Fruit fly (Drosophila melanogaster): ENCODE measurements around the gene ko.

Gene ko

dm6 chr3L:21026025-21026916 lies 104.7 kb downstream of the ko start (continued):
- TF ChIP-seq gce (GFP tag; IDR thresholded peaks at IDR 0.05) (0 out of 3 replicates have a peak, but pooled peaks have one; percentile 44), mam (GFP tag; optimal IDR thresholded peaks at IDR 0.05) (no peak), chinmo (GFP tag; IDR thresholded peaks at IDR 0.05; ENCODE audit: partially characterized antibody) (peak; percentile 97), CG3163 (GFP tag; optimal IDR thresholded peaks at IDR 0.05) (peak; percentile 88), CG15479 (GFP tag; optimal IDR thresholded peaks at IDR 0.05) (peak; percentile 50), E2f2 (GFP tag; IDR thresholded peaks at IDR 0.05) (0 out of 2 replicates have a peak, but pooled peaks have one; percentile 27), CG2120 (GFP tag; optimal IDR thresholded peaks at IDR 0.05) (peak; percentile 17), HHEX (GFP tag; optimal IDR thresholded peaks at IDR 0.05) (peak; percentile 11), Bgb (GFP tag; IDR thresholded peaks at IDR 0.05; ENCODE audit: partially characterized antibody) (0 out of 2 replicates have a peak, but pooled peaks have one; percentile 11), CG2678 (tag; optimal IDR thresholded peaks at IDR 0.05) (peak; percentile 31), ranshi (GFP tag; IDR thresholded peaks at IDR 0.05) (peak; percentile 16; the same call in 1 of the 2 replicates), CG2712 (tag; optimal IDR thresholded peaks at IDR 0.05) (peak; percentile 3), CG9876 (GFP tag; optimal IDR thresholded peaks at IDR 0.05) (peak; percentile 17), gcm2 (GFP tag; optimal IDR thresholded peaks at IDR 0.05) (no peak), NFAT (GFP tag; IDR thresholded peaks at IDR 0.05) (peak; percentile 66), CG13894 (tag; optimal IDR thresholded peaks at IDR 0.05) (peak; percentile 11), CG4424 (GFP tag; optimal IDR thresholded peaks at IDR 0.05) (no peak), Chrac-16 (GFP tag; optimal IDR thresholded peaks at IDR 0.05) (no peak), Atf6 (GFP tag; IDR thresholded peaks at IDR 0.05) (peak; percentile 36; the same call in 1 of the 2 replicates), nom (GFP tag; optimal IDR thresholded peaks at IDR 0.05) (peak; percentile 53), HLH3B (GFP tag; IDR thresholded peaks at IDR 0.05) (no peak), Hr78 (GFP tag; optimal IDR thresholded peaks at IDR 0.05) (no peak), h (optimal IDR thresholded peaks at IDR 0.05) (no peak), CG34224 (GFP tag; IDR thresholded peaks at IDR 0.05; ENCODE audit: partially characterized antibody) (peak; percentile 50), salm (tag; optimal IDR thresholded peaks at IDR 0.05) (no peak), BtbVII (GFP tag; optimal IDR thresholded peaks at IDR 0.05) (no peak), CG8478 (optimal IDR thresholded peaks at IDR 0.05) (peak; percentile 48), lab (GFP tag; optimal IDR thresholded peaks at IDR 0.05) (peak; percentile 13), Hr3 (GFP tag; optimal IDR thresholded peaks at IDR 0.05) (no peak), Trl (optimal IDR thresholded peaks at IDR 0.05) (peak; percentile 98 to 100), Trl (GFP tag; optimal IDR thresholded peaks at IDR 0.05) (peak; percentile 74), Dfd (GFP tag; optimal IDR thresholded peaks at IDR 0.05) (no peak), CG32767 (GFP tag; IDR thresholded peaks at IDR 0.05) (peak; percentile 44; the same call in 1 of the 2 replicates), CG10654 (GFP tag; optimal IDR thresholded peaks at IDR 0.05) (no peak), CG13287 (GFP tag; IDR thresholded peaks at IDR 0.05; ENCODE audit: partially characterized antibody) (peak; percentile 35), p53 (GFP tag; optimal IDR thresholded peaks at IDR 0.05) (no peak), sens-2 (GFP tag; IDR thresholded peaks at IDR 0.05) (peak; percentile 13; the same call in 1 of the 2 replicates), twi (tag; optimal IDR thresholded peaks at IDR 0.05) (no peak), CG7839 (tag; optimal IDR thresholded peaks at IDR 0.05) (peak; percentile 32), CG10431 (GFP tag; optimal IDR thresholded peaks at IDR 0.05) (peak; percentile 99), PHDP (tag; optimal IDR thresholded peaks at IDR 0.05) (peak; percentile 16), kah (GFP tag; optimal IDR thresholded peaks at IDR 0.05) (peak; percentile 65), Meics (GFP tag; optimal IDR thresholded peaks at IDR 0.05) (peak; percentile 32), CG8765 (GFP tag; IDR thresholded peaks at IDR 0.05) (0 out of 2 replicates have a peak, but pooled peaks have one; percentile 27), kni (GFP tag; optimal IDR thresholded peaks at IDR 0.05) (peak; percentile 37), en (GFP tag; optimal IDR thresholded peaks at IDR 0.05) (no peak), Med (GFP tag) (peak; percentile 43), CG12104 (GFP tag; optimal IDR thresholded peaks at IDR 0.05) (no peak), peb (GFP tag; IDR thresholded peaks at IDR 0.05) (0 out of 2 replicates have a peak, but pooled peaks have one; percentile 29)
